Worm (Caenorhabditis elegans): ENCODE measurements around the gene set-16.

DNA sequence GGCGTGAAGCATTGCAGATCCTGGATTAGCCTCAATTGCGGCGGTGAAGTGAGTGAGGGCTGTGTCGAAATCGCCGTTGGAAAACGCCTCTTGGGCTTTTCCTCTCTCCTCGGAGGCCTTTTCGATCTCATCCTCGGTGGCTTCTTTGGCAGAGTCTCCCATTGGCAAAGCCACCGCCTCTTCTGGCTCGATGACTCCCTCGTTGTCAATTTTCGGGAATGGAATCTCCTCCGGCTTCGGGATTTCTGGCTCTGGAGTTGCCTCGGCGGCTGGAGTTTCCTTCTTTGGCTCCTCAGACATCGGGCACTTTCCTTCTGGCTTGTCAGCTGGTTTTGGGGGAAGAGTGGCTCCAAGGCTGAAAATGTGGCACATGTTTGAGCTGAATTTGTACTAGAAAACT lies 22.0 kb upstream of the set-16 start:
- TF ChIP-seq fos-1 (tag; optimal IDR thresholded peaks at IDR 0.05) (no peak), snpc-4 (tag; optimal IDR thresholded peaks at IDR 0.05) (no peak), ztf-11 (tag; optimal IDR thresholded peaks at IDR 0.05) (no peak), skn-1 (tag; optimal IDR thresholded peaks at IDR 0.05) (no peak), ceh-16 (tag; optimal IDR thresholded peaks at IDR 0.05) (no peak), nhr-76 (tag; optimal IDR thresholded peaks at IDR 0.05) (no peak)
